Fruit fly (Drosophila melanogaster): ENCODE results near the gene AIF.

Gene AIF

DNA sequence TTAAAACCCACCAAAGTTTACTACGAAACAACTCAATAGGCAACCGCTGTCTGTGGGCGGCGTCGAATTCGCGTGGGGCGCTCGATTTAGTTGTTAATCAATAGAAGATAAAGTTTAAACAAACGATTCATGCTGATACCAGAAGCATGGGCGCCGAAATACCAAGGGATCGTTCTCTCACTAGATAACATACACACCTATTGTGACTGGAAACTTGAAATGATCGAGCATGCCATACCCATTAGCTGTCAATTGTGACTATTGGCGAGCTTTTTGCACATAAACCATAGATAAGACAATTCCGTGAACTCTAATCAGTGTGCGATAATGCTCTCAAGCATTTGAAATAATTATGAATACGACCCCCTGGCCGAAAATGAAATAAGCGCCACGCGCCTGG, 27.8 kb downstream of the AIF start (continued):
- TF ChIP-seq B-H2 (GFP tag; optimal IDR thresholded peaks at IDR 0.05) = no peak
- TF ChIP-seq Hr39 (optimal IDR thresholded peaks at IDR 0.05) = no peak
- TF ChIP-seq Fer2 (tag; optimal IDR thresholded peaks at IDR 0.05) = peak; percentile 20
- TF ChIP-seq CG13287 (GFP tag; IDR thresholded peaks at IDR 0.05; ENCODE audit: partially characterized antibody) = no peak; the same call in 1 of the 2 replicates
- peak; percentile 33; the same call in 2 of the 3 replicates for TF ChIP-seq B-H1 (GFP tag; IDR thresholded peaks at IDR 0.05)
- TF ChIP-seq zfh1 (GFP tag; IDR thresholded peaks at IDR 0.05) = peak; percentile 62; the same call in 2 of the 3 replicates
- TF ChIP-seq CG11723 (GFP tag; optimal IDR thresholded peaks at IDR 0.05) = peak; percentile 51
- TF ChIP-seq mld (GFP tag; IDR thresholded peaks at IDR 0.05; ENCODE audit: partially characterized antibody) = no peak
- TF ChIP-seq Aef1 (GFP tag; IDR thresholded peaks at IDR 0.05) = peak; percentile 63
- TF ChIP-seq nerfin-1 (tag; optimal IDR thresholded peaks at IDR 0.05) = peak; percentile 59
- peak; percentile 59; the same call in 1 of the 2 replicates for TF ChIP-seq danr (GFP tag; IDR thresholded peaks at IDR 0.05)
- TF ChIP-seq Hmx (GFP tag; optimal IDR thresholded peaks at IDR 0.05) = no peak
- TF ChIP-seq crol (GFP tag; IDR thresholded peaks at IDR 0.05) = no peak
- peak; percentile 82 for TF ChIP-seq Xbp1 (GFP tag; optimal IDR thresholded peaks at IDR 0.05)
- TF ChIP-seq shn (GFP tag; optimal IDR thresholded peaks at IDR 0.05) = peak; percentile 86
- peak; percentile 89 for TF ChIP-seq exex (tag; optimal IDR thresholded peaks at IDR 0.05)
- TF ChIP-seq trem (tag; optimal IDR thresholded peaks at IDR 0.05) = no peak
- peak; percentile 59 for TF ChIP-seq CG18764 (GFP tag; optimal IDR thresholded peaks at IDR 0.05)
- TF ChIP-seq ci (GFP tag; IDR thresholded peaks at IDR 0.05) = peak; percentile 64; the same call in 2 of the 3 replicates
- 0 out of 3 replicates have a peak, but pooled peaks have one; percentile 50 for TF ChIP-seq CG2199 (GFP tag; IDR thresholded peaks at IDR 0.05)
- TF ChIP-seq CG13624 (GFP tag; optimal IDR thresholded peaks at IDR 0.05) = peak; percentile 56
- TF ChIP-seq CHES-1-like (GFP tag; optimal IDR thresholded peaks at IDR 0.05) = peak; percentile 67
- peak; percentile 80 for TF ChIP-seq CG13424 (tag; optimal IDR thresholded peaks at IDR 0.05)
- peak; percentile 74 for TF ChIP-seq Side (GFP tag; optimal IDR thresholded peaks at IDR 0.05)
- peak; percentile 38 for TF ChIP-seq zen (tag; optimal IDR thresholded peaks at IDR 0.05)
- peak; percentile 66 for TF ChIP-seq CG4854 (GFP tag; optimal IDR thresholded peaks at IDR 0.05)
- TF ChIP-seq Dip2 (GFP tag; IDR thresholded peaks at IDR 0.05) = no peak
- TF ChIP-seq Meics (GFP tag; optimal IDR thresholded peaks at IDR 0.05) = peak; percentile 80
- peak; percentile 65 for TF ChIP-seq CG4404 (GFP tag; IDR thresholded peaks at IDR 0.05)
- TF ChIP-seq Scr (GFP tag; IDR thresholded peaks at IDR 0.05; ENCODE audit: partially characterized antibody) = no peak
- no peak for TF ChIP-seq zen2 (GFP tag; IDR thresholded peaks at IDR 0.05; ENCODE audit: partially characterized antibody)
- TF ChIP-seq seq (GFP tag; IDR thresholded peaks at IDR 0.05) = peak; percentile 50; the same call in 1 of the 2 replicates
- TF ChIP-seq ato (GFP tag; IDR thresholded peaks at IDR 0.05; ENCODE audit: partially characterized antibody) = no peak
- peak; percentile 52 for TF ChIP-seq tup (GFP tag; optimal IDR thresholded peaks at IDR 0.05)
- TF ChIP-seq CG7987 (GFP tag; optimal IDR thresholded peaks at IDR 0.05) = peak; percentile 54
- peak; percentile 50 for TF ChIP-seq Awh (GFP tag; IDR thresholded peaks at IDR 0.05)
- TF ChIP-seq al (GFP tag; IDR thresholded peaks at IDR 0.05) = peak; percentile 88
- no peak for TF ChIP-seq Bdp1 (GFP tag; optimal IDR thresholded peaks at IDR 0.05)
- peak; percentile 99 for TF ChIP-seq sug (tag; optimal IDR thresholded peaks at IDR 0.05)
- TF ChIP-seq CG34376 (GFP tag; optimal IDR thresholded peaks at IDR 0.05) = peak; percentile 31
- TF ChIP-seq so (GFP tag; IDR thresholded peaks at IDR 0.05) = peak; percentile 80; the same call in 2 of the 3 replicates
- TF ChIP-seq mirr (GFP tag; optimal IDR thresholded peaks at IDR 0.05) = peak; percentile 71
- peak; percentile 78 for TF ChIP-seq HHEX (GFP tag; optimal IDR thresholded peaks at IDR 0.05)
- TF ChIP-seq CG14860 (GFP tag; IDR thresholded peaks at IDR 0.05; ENCODE audit: partially characterized antibody) = no peak
- TF ChIP-seq CG5245 (GFP tag; optimal IDR thresholded peaks at IDR 0.05) = peak; percentile 55
- TF ChIP-seq dmrt99B (tag; optimal IDR thresholded peaks at IDR 0.05) = peak; percentile 82
- peak; percentile 80 for TF ChIP-seq her (GFP tag; optimal IDR thresholded peaks at IDR 0.05)
- TF ChIP-seq MESR4 (GFP tag; optimal IDR thresholded peaks at IDR 0.05) = no peak
- TF ChIP-seq fu2 (GFP tag; optimal IDR thresholded peaks at IDR 0.05) = peak; percentile 79
- peak; percentile 87 for TF ChIP-seq sens (GFP tag)
- no peak for TF ChIP-seq pzg (GFP tag; optimal IDR thresholded peaks at IDR 0.05)
